Fruit fly (Drosophila melanogaster): ENCODE measurements around the gene CG34132.

CG34132 gene

DNA sequence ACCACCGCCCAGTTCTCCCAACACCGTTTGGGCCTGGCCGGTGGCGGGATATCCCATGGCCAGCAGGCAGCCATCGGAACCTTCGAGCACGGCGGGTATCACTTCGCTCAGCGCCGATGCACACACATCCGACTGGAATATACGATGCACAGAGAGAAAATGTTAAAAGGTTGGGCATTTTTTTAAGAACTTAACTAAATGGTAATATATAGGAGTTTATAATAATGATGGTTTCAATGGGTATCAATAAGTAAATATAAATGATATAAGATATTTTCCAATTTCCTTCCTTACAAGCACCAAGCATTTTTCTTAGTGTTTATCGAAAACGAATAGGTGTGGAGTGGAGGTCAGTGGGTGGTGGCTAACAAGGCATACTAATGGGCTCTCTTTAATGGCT is 33.7 kb upstream of the CG34132 start (continued):
- peak; percentile 24 for TF ChIP-seq CG1603 (tag; optimal IDR thresholded peaks at IDR 0.05)
- 0 out of 2 replicates have a peak, but pooled peaks have one; percentile 20 for TF ChIP-seq H2.0 (GFP tag; IDR thresholded peaks at IDR 0.05)
- TF ChIP-seq CG7963 (GFP tag; IDR thresholded peaks at IDR 0.05; ENCODE audit: partially characterized antibody), result no peak
- TF ChIP-seq danr (GFP tag; IDR thresholded peaks at IDR 0.05), result no peak
- 0 out of 2 replicates have a peak, but pooled peaks have one; percentile 20 for TF ChIP-seq CG4404 (GFP tag; IDR thresholded peaks at IDR 0.05)
- no peak for TF ChIP-seq da (GFP tag; optimal IDR thresholded peaks at IDR 0.05)
- TF ChIP-seq sug (tag; optimal IDR thresholded peaks at IDR 0.05), result no peak
- TF ChIP-seq abd-A (tag; optimal IDR thresholded peaks at IDR 0.05), result no peak
- no peak for TF ChIP-seq fd102C (GFP tag; optimal IDR thresholded peaks at IDR 0.05)
- TF ChIP-seq insv (GFP tag; optimal IDR thresholded peaks at IDR 0.05), result no peak
- peak; percentile 26 for TF ChIP-seq dmrt11E (tag; optimal IDR thresholded peaks at IDR 0.05)
- TF ChIP-seq jing (GFP tag; optimal IDR thresholded peaks at IDR 0.05), result no peak
- TF ChIP-seq crol (GFP tag; IDR thresholded peaks at IDR 0.05), result no peak
- TF ChIP-seq sim (GFP tag; IDR thresholded peaks at IDR 0.05), result no peak
- TF ChIP-seq h (optimal IDR thresholded peaks at IDR 0.05), result no peak
- TF ChIP-seq CG30403 (GFP tag; optimal IDR thresholded peaks at IDR 0.05), result peak; percentile 34
- TF ChIP-seq br (optimal IDR thresholded peaks at IDR 0.05), result no peak
- TF ChIP-seq CG4820 (GFP tag; optimal IDR thresholded peaks at IDR 0.05), result no peak
- no peak for TF ChIP-seq ewg (GFP tag; optimal IDR thresholded peaks at IDR 0.05)
- no peak for TF ChIP-seq pnt (GFP tag; optimal IDR thresholded peaks at IDR 0.05)
- TF ChIP-seq croc (GFP tag; conservative IDR thresholded peaks at IDR 0.05), result no peak
- TF ChIP-seq CG8765 (GFP tag; IDR thresholded peaks at IDR 0.05), result no peak
- TF ChIP-seq CG7372 (GFP tag; IDR thresholded peaks at IDR 0.05), result no peak
- peak; percentile 4 for TF ChIP-seq Asciz (GFP tag; optimal IDR thresholded peaks at IDR 0.05)
- TF ChIP-seq CG12299 (tag; optimal IDR thresholded peaks at IDR 0.05), result no peak
- no peak for TF ChIP-seq crp (GFP tag; optimal IDR thresholded peaks at IDR 0.05)
- TF ChIP-seq Sry-β (GFP tag; optimal IDR thresholded peaks at IDR 0.05), result no peak
- TF ChIP-seq CG4730 (GFP tag; IDR thresholded peaks at IDR 0.05), result no peak
- no peak for TF ChIP-seq bab2 (GFP tag; optimal IDR thresholded peaks at IDR 0.05)
- no peak for TF ChIP-seq Antp (GFP tag; optimal IDR thresholded peaks at IDR 0.05)
- no peak for TF ChIP-seq CG9797 (GFP tag; optimal IDR thresholded peaks at IDR 0.05)
- TF ChIP-seq YL-1 (GFP tag; optimal IDR thresholded peaks at IDR 0.05), result no peak
- TF ChIP-seq Ada2b (GFP tag; IDR thresholded peaks at IDR 0.05), result 0 out of 2 replicates have a peak, but pooled peaks have one; percentile 16
- no peak for TF ChIP-seq CG9437 (GFP tag; optimal IDR thresholded peaks at IDR 0.05)
- TF ChIP-seq CG9609 (GFP tag; optimal IDR thresholded peaks at IDR 0.05), result no peak
- TF ChIP-seq schlank (tag; optimal IDR thresholded peaks at IDR 0.05), result no peak
- no peak for TF ChIP-seq CG3726 (GFP tag; IDR thresholded peaks at IDR 0.05)
- TF ChIP-seq ap (GFP tag; IDR thresholded peaks at IDR 0.05), result no peak
- TF ChIP-seq Fer2 (tag; optimal IDR thresholded peaks at IDR 0.05), result no peak
- TF ChIP-seq Fer3 (tag; optimal IDR thresholded peaks at IDR 0.05), result peak; percentile 19
- peak in 1 of 3 experiments; percentile 23 for TF ChIP-seq lola (GFP tag; optimal IDR thresholded peaks at IDR 0.05)
- no peak for TF ChIP-seq CG10209 (GFP tag; optimal IDR thresholded peaks at IDR 0.05)
- peak; percentile 30; the same call in 1 of the 2 replicates for TF ChIP-seq CG6689 (GFP tag; IDR thresholded peaks at IDR 0.05)
- TF ChIP-seq psq (GFP tag; optimal IDR thresholded peaks at IDR 0.05), result no peak
- TF ChIP-seq Lim3 (GFP tag; IDR thresholded peaks at IDR 0.05), result no peak
- TF ChIP-seq wor (GFP tag; IDR thresholded peaks at IDR 0.05), result no peak; the same call in 1 of the 2 replicates
- TF ChIP-seq E2f1 (GFP tag; IDR thresholded peaks at IDR 0.05), result no peak
- TF ChIP-seq CG2889 (GFP tag; IDR thresholded peaks at IDR 0.05), result no peak
- no peak for TF ChIP-seq Adf1 (GFP tag; IDR thresholded peaks at IDR 0.05)
- TF ChIP-seq maf-S (GFP tag; optimal IDR thresholded peaks at IDR 0.05), result no peak
- TF ChIP-seq CG18262 (tag; optimal IDR thresholded peaks at IDR 0.05), result peak; percentile 47
- peak; percentile 22 for TF ChIP-seq az2 (GFP tag; optimal IDR thresholded peaks at IDR 0.05)

All from whole organism, embryonic.